Worm (Caenorhabditis elegans) whole organism, young adult: Measurements from ENCODE around the gene F10E7.1.

ENCODE experiments used
- B0336.3 ChIP-seq: fragments of 200-800 bp; sonication (Bioruptor generic); IDR thresholded peaks from 2 replicates; pipeline ENCODE4 v1.3.6; 2022; ENCODE audit warnings: missing genetic modification characterization, missing compliant biosample characterization
- D2030.7 ChIP-seq: fragments of 200-800 bp; sonication (Bioruptor generic); IDR thresholded peaks from 2 replicates; pipeline ENCODE4 v1.3.6; 2022; ENCODE audit warnings: missing genetic modification reagents, missing genetic modification characterization, missing compliant biosample characterization
- F33H1.4 ChIP-seq: fragments of 200-800 bp; sonication (Bioruptor generic); IDR thresholded peaks from 2 replicates; pipeline ENCODE4 v1.3.6; 2022; ENCODE audit warnings: missing genetic modification reagents, missing genetic modification characterization, missing compliant biosample characterization
- F37B4.10 ChIP-seq: fragments of 200-800 bp; sonication (Bioruptor generic); IDR thresholded peaks from 2 replicates; pipeline ENCODE4 v1.3.6; 2022; ENCODE audit warnings: missing genetic modification characterization, missing compliant biosample characterization
- F57A8.1 ChIP-seq: fragments of 200-800 bp; sonication (Bioruptor generic); optimal IDR thresholded peaks from 2 replicates; lab custom pipeline; 2018; ENCODE audit warnings: mild to moderate bottlenecking, missing genetic modification characterization, moderate library complexity, missing compliant biosample characterization
- F57C9.4 ChIP-seq: sonication (generic microtip); optimal IDR thresholded peaks from 2 replicates; lab custom pipeline; 2017; ENCODE audit warnings: mild to moderate bottlenecking, missing genetic modification characterization, missing compliant biosample characterization
- K11D2.4 ChIP-seq: fragments of 200-800 bp; sonication (Bioruptor generic); IDR thresholded peaks from 2 replicates; pipeline ENCODE4 v1.3.6; 2022; ENCODE audit warnings: missing genetic modification reagents, missing genetic modification characterization, missing compliant biosample characterization
- T26A5.8 ChIP-seq: sonication (generic microtip); optimal IDR thresholded peaks from 2 replicates; lab custom pipeline; 2016; ENCODE audit warnings: missing genetic modification characterization, missing compliant biosample characterization
- Y53G8AR.9 ChIP-seq: fragments of 200-800 bp; sonication (Bioruptor generic); conservative IDR thresholded peaks from 2 replicates; pipeline ENCODE4 v1.3.6; 2022; ENCODE audit warnings: missing genetic modification reagents, missing genetic modification characterization, missing compliant biosample characterization
- Y67H2A.10 ChIP-seq: fragments of 200-800 bp; sonication (Bioruptor generic); conservative IDR thresholded peaks from 2 replicates; pipeline ENCODE4 v1.3.6; 2022; ENCODE audit warnings: missing genetic modification reagents, missing genetic modification characterization, missing compliant biosample characterization
- akir-1 ChIP-seq: fragments of 200-800 bp; sonication (Bioruptor generic); optimal IDR thresholded peaks from 2 replicates; lab custom pipeline; 2018; ENCODE audit warnings: mild to moderate bottlenecking, missing genetic modification characterization, moderate library complexity, missing compliant biosample characterization
- aptf-2 ChIP-seq: fragments of 200-800 bp; sonication (Bioruptor generic); conservative IDR thresholded peaks from 2 replicates; pipeline ENCODE4 v1.3.6; 2022; ENCODE audit warnings: missing genetic modification reagents, missing genetic modification characterization, missing compliant biosample characterization
- aptf-3 ChIP-seq: fragments of 200-800 bp; sonication (Bioruptor generic); IDR thresholded peaks from 2 replicates; pipeline ENCODE4 v1.3.6; 2022; ENCODE audit warnings: missing genetic modification characterization, missing compliant biosample characterization
- atf-7 ChIP-seq: sonication (generic microtip); optimal IDR thresholded peaks from 2 replicates; lab custom pipeline; 2017; ENCODE audit warnings: mild to moderate bottlenecking, missing genetic modification characterization, missing compliant biosample characterization
- bed-1 ChIP-seq: fragments of 200-800 bp; sonication (Bioruptor generic); IDR thresholded peaks from 2 replicates; pipeline ENCODE4 v1.3.6; 2022; ENCODE audit warnings: missing genetic modification reagents, missing genetic modification characterization, missing compliant biosample characterization
- bed-2 ChIP-seq: fragments of 200-800 bp; sonication (Bioruptor generic); IDR thresholded peaks from 2 replicates; pipeline ENCODE4 v1.3.6; 2022; ENCODE audit warnings: missing genetic modification reagents, missing genetic modification characterization, missing compliant biosample characterization
- cebp-1 ChIP-seq, 2 experiments: fragments of 200-800 bp in 1 of 2; sonication (Bioruptor generic) in 1 of 2; sonication (generic microtip) in 1 of 2; IDR thresholded peaks in 1 of 2; optimal IDR thresholded peaks in 1 of 2; 2 replicates each; pipeline versions ENCODE4 v1.3.6 to Lab custom; 2017 to 2022; ENCODE audit warnings: missing compliant biosample characterization in 2 of 2, missing genetic modification characterization in 2 of 2, mild to moderate bottlenecking in 1 of 2, missing genetic modification reagents in 1 of 2, moderate library complexity in 1 of 2
- cebp-2 ChIP-seq: fragments of 200-800 bp; sonication (Bioruptor generic); IDR thresholded peaks from 2 replicates; pipeline ENCODE4 v1.3.6; 2022; ENCODE audit warnings: missing genetic modification characterization, missing compliant biosample characterization
- ceh-100 ChIP-seq: fragments of 200-800 bp; sonication (Bioruptor generic); IDR thresholded peaks from 2 replicates; pipeline ENCODE4 v1.3.6; 2022; ENCODE audit warnings: missing genetic modification reagents, missing genetic modification characterization, missing compliant biosample characterization
- ceh-79 ChIP-seq: sonication (generic microtip); optimal IDR thresholded peaks from 2 replicates; lab custom pipeline; 2017; ENCODE audit warnings: mild to moderate bottlenecking, missing genetic modification characterization, missing compliant biosample characterization
- ceh-91 ChIP-seq: fragments of 200-800 bp; sonication (Bioruptor generic); IDR thresholded peaks from 2 replicates; pipeline ENCODE4 v1.3.6; 2022; ENCODE audit warnings: missing genetic modification reagents, missing genetic modification characterization, missing compliant biosample characterization
- dox-1 ChIP-seq: fragments of 200-800 bp; sonication (Bioruptor generic); IDR thresholded peaks from 2 replicates; pipeline ENCODE4 v1.3.6; 2022; ENCODE audit warnings: missing genetic modification reagents, missing genetic modification characterization, missing compliant biosample characterization
- dpl-1 ChIP-seq: fragments of 150-350 bp; optimal IDR thresholded peaks from 2 replicates; lab custom pipeline; 2014; ENCODE audit warnings: missing biosample characterization, missing genetic modification reagents, missing genetic modification characterization
- efl-1 ChIP-seq: fragments of 150-350 bp; optimal IDR thresholded peaks from 2 replicates; lab custom pipeline; 2014; ENCODE audit warnings: missing biosample characterization, missing genetic modification reagents, missing genetic modification characterization
- egl-18 ChIP-seq: fragments of 200-800 bp; sonication (Bioruptor generic); IDR thresholded peaks from 2 replicates; pipeline ENCODE4 v1.3.6; 2022; ENCODE audit warnings: missing genetic modification reagents, missing genetic modification characterization, missing compliant biosample characterization
- egl-44 ChIP-seq: fragments of 200-800 bp; sonication (Bioruptor generic); IDR thresholded peaks from 2 replicates; pipeline ENCODE4 v1.3.6; 2022; ENCODE audit warnings: missing genetic modification reagents, missing genetic modification characterization, missing compliant biosample characterization
- ekl-4 ChIP-seq: fragments of 200-800 bp; sonication (Bioruptor generic); IDR thresholded peaks from 2 replicates; pipeline ENCODE4 v1.3.6; 2022; ENCODE audit warnings: missing genetic modification reagents, missing genetic modification characterization, missing compliant biosample characterization
- ets-4 ChIP-seq: fragments of 200-800 bp; sonication (Bioruptor generic); optimal IDR thresholded peaks from 2 replicates; lab custom pipeline; 2018; ENCODE audit warnings: mild to moderate bottlenecking, missing genetic modification characterization, missing compliant biosample characterization
- gei-17 ChIP-seq: fragments of 200-800 bp; sonication (Bioruptor generic); optimal IDR thresholded peaks from 2 replicates; lab custom pipeline; 2018; ENCODE audit warnings: mild to moderate bottlenecking, missing genetic modification characterization, missing compliant biosample characterization
- lin-40 ChIP-seq: sonication (generic microtip); optimal IDR thresholded peaks from 2 replicates; lab custom pipeline; 2016; ENCODE audit warnings: missing genetic modification characterization, mild to moderate bottlenecking, missing compliant biosample characterization, missing genotype, missing genetic modification reagents
- lin-54 ChIP-seq: fragments of 200-800 bp; sonication (Bioruptor generic); optimal IDR thresholded peaks from 2 replicates; lab custom pipeline; 2018; ENCODE audit warnings: mild to moderate bottlenecking, missing genetic modification characterization, missing compliant biosample characterization
- lir-1 ChIP-seq: fragments of 200-800 bp; sonication (Bioruptor generic); conservative IDR thresholded peaks from 2 replicates; pipeline ENCODE4 v1.3.6; 2022; ENCODE audit warnings: missing genetic modification reagents, missing genetic modification characterization, missing compliant biosample characterization
- madf-6 ChIP-seq: fragments of 200-800 bp; sonication (Bioruptor generic); IDR thresholded peaks from 2 replicates; pipeline ENCODE4 v1.3.6; 2022; ENCODE audit warnings: missing genetic modification reagents, missing genetic modification characterization, missing compliant biosample characterization
- mel-28 ChIP-seq: sonication (generic microtip); optimal IDR thresholded peaks from 2 replicates; lab custom pipeline; 2016; ENCODE audit warnings: borderline replicate concordance, mild to moderate bottlenecking, missing genetic modification characterization, missing compliant biosample characterization
- mes-4 ChIP-seq: sonication (generic microtip); optimal IDR thresholded peaks from 2 replicates; lab custom pipeline; 2016; ENCODE audit warnings: missing genotype, missing genetic modification characterization, missing compliant biosample characterization
- nfya-2 ChIP-seq: fragments of 200-800 bp; sonication (Bioruptor generic); IDR thresholded peaks from 2 replicates; pipeline ENCODE4 v1.3.6; 2022; ENCODE audit warnings: missing genetic modification reagents, missing genetic modification characterization, missing compliant biosample characterization
- nfyb-1 ChIP-seq: fragments of 200-800 bp; sonication (Bioruptor generic); IDR thresholded peaks from 2 replicates; pipeline ENCODE4 v1.3.6; 2022; ENCODE audit warnings: missing genetic modification reagents, missing genetic modification characterization, missing compliant biosample characterization
- nhr-179 ChIP-seq: sonication (generic microtip); optimal IDR thresholded peaks from 2 replicates; lab custom pipeline; 2016; ENCODE audit warnings: mild to moderate bottlenecking, missing genetic modification characterization, missing compliant biosample characterization
- snpc-3.4 ChIP-seq: sonication (generic microtip); optimal IDR thresholded peaks from 2 replicates; lab custom pipeline; 2017; ENCODE audit warnings: missing genetic modification characterization, mild to moderate bottlenecking, missing compliant biosample characterization, antibody characterized with exemption, moderate library complexity, missing genotype, missing genetic modification reagents
- snpc-4 ChIP-seq, 5 experiments: fragments of 150-350 bp in 1 of 5; sonication (generic microtip) in 4 of 5; optimal IDR thresholded peaks; 2 replicates each; lab custom pipeline; 2014 to 2018; ENCODE audit warnings: missing genetic modification characterization in 5 of 5, missing biosample characterization in 3 of 5, antibody characterized with exemption in 2 of 5, mild to moderate bottlenecking in 2 of 5, missing compliant biosample characterization in 2 of 5, missing genotype in 2 of 5, moderate library complexity in 2 of 5, missing genetic modification reagents in 1 of 5
- somi-1 ChIP-seq: fragments of 200-800 bp; sonication (Bioruptor generic); optimal IDR thresholded peaks from 2 replicates; lab custom pipeline; 2018; ENCODE audit warnings: mild to moderate bottlenecking, missing genetic modification characterization, missing compliant biosample characterization
- xnd-1 ChIP-seq: sonication (generic microtip); optimal IDR thresholded peaks from 2 replicates; lab custom pipeline; 2016; ENCODE audit warnings: missing genotype, missing genetic modification reagents, missing genetic modification characterization, missing compliant biosample characterization
- zim-3 ChIP-seq: sonication (generic microtip); optimal IDR thresholded peaks from 2 replicates; lab custom pipeline; 2017; ENCODE audit warnings: mild to moderate bottlenecking, missing genetic modification characterization, moderate library complexity, missing compliant biosample characterization
- ztf-18 ChIP-seq: sonication (generic microtip); optimal IDR thresholded peaks from 2 replicates; lab custom pipeline; 2016; ENCODE audit warnings: missing genotype, mild to moderate bottlenecking, missing genetic modification characterization, missing compliant biosample characterization
- ztf-22 ChIP-seq: fragments of 200-800 bp; sonication (Bioruptor generic); optimal IDR thresholded peaks from 2 replicates; lab custom pipeline; 2018; ENCODE audit warnings: mild to moderate bottlenecking, missing genetic modification characterization, moderate library complexity, missing compliant biosample characterization
- ztf-26 ChIP-seq: sonication (generic microtip); optimal IDR thresholded peaks from 2 replicates; lab custom pipeline; 2017; ENCODE audit warnings: missing genetic modification characterization, missing compliant biosample characterization
- ztf-28 ChIP-seq: fragments of 200-800 bp; sonication (Bioruptor generic); IDR thresholded peaks from 2 replicates; pipeline ENCODE4 v1.3.6; 2022; ENCODE audit warnings: missing genetic modification reagents, missing genetic modification characterization, missing compliant biosample characterization

Gene F10E7.1

ce11 chrII:7131871-7132693, 5.5 kb downstream of the F10E7.1 start, which contains the start of the genes T07F8.4 and gld-3:
TSS of gene T07F8.4 (minus strand) at chrII:7132032.
TSS of gene gld-3 (plus strand) at chrII:7132643.
- no peak for TF ChIP-seq B0336.3 (GFP tag; lab: Robert Waterston, UW)
- TF ChIP-seq lin-54 (GFP tag; lab: Kevin White, UChicago), result peak; percentile 71
- TF ChIP-seq atf-7, result no peak
- TF ChIP-seq lin-40, result no peak
- TF ChIP-seq lir-1 (GFP tag; lab: Robert Waterston, UW), result no peak
- no peak for TF ChIP-seq K11D2.4
- no peak for TF ChIP-seq mel-28 (tag; lab: Kevin White, UChicago)
- no peak for TF ChIP-seq F57A8.1 (GFP tag; lab: Kevin White, UChicago)
- TF ChIP-seq cebp-2 (GFP tag; lab: Robert Waterston, UW), result no peak
- TF ChIP-seq somi-1, result no peak
- TF ChIP-seq gei-17 (GFP tag; lab: Kevin White, UChicago), result no peak
- TF ChIP-seq aptf-2 (GFP tag; lab: Robert Waterston, UW), result no peak
- TF ChIP-seq mes-4, result no peak
- no peak for TF ChIP-seq nfyb-1 (GFP tag; lab: Robert Waterston, UW)
- TF ChIP-seq T26A5.8, result no peak
- TF ChIP-seq egl-44 (GFP tag; lab: Robert Waterston, UW), result no peak
- peak; percentile 85 for TF ChIP-seq xnd-1 (tag; lab: Kevin White, UChicago)
- no peak for TF ChIP-seq zim-3 (tag; lab: Kevin White, UChicago)
- no peak for TF ChIP-seq Y67H2A.10 (GFP tag; lab: Robert Waterston, UW)
- no peak for TF ChIP-seq ceh-79
- no peak for TF ChIP-seq bed-2 (GFP tag; lab: Robert Waterston, UW)
- peak; percentile 29 for TF ChIP-seq dpl-1 (GFP tag; lab: Kevin White, UChicago)
- no peak for TF ChIP-seq cebp-1 (GFP tag; IDR thresholded peaks at IDR 0.05; lab: Robert Waterston, UW)
- TF ChIP-seq cebp-1 (tag; optimal IDR thresholded peaks at IDR 0.05; lab: Kevin White, UChicago), result no peak
- TF ChIP-seq ceh-100 (GFP tag; lab: Robert Waterston, UW), result no peak
- TF ChIP-seq ets-4 (GFP tag; lab: Kevin White, UChicago), result no peak
- peak; percentile 82 for TF ChIP-seq efl-1 (GFP tag; lab: Kevin White, UChicago)
- peak; percentile 93 for TF ChIP-seq madf-6 (GFP tag; lab: Robert Waterston, UW)
- TF ChIP-seq dox-1 (GFP tag; lab: Robert Waterston, UW), result peak; percentile 69
- TF ChIP-seq F57C9.4 (tag; lab: Kevin White, UChicago), result no peak
- TF ChIP-seq egl-18 (GFP tag; lab: Robert Waterston, UW), result no peak
- no peak for TF ChIP-seq nhr-179
- TF ChIP-seq snpc-4 (GFP tag; optimal IDR thresholded peaks at IDR 0.05; lab: Kevin White, UChicago), result no peak
- peak in 2 of 4 experiments; percentile 15 to 32 for TF ChIP-seq snpc-4 (tag; optimal IDR thresholded peaks at IDR 0.05; lab: Kevin White, UChicago)
- TF ChIP-seq bed-1, result no peak
- TF ChIP-seq ceh-91 (GFP tag; lab: Robert Waterston, UW), result peak; percentile 80
- TF ChIP-seq aptf-3 (GFP tag; lab: Robert Waterston, UW), result no peak
- peak; percentile 87 for TF ChIP-seq F33H1.4 (GFP tag; lab: Robert Waterston, UW)
- TF ChIP-seq snpc-3.4 (tag; lab: Kevin White, UChicago), result peak; percentile 24
- TF ChIP-seq Y53G8AR.9 (GFP tag; lab: Robert Waterston, UW), result no peak
- no peak for TF ChIP-seq F37B4.10 (GFP tag; lab: Robert Waterston, UW)
- 0 out of 2 replicates have a peak, but pooled peaks have one; percentile 28 for TF ChIP-seq ekl-4 (GFP tag; lab: Robert Waterston, UW)
- peak; percentile 35 for TF ChIP-seq ztf-18 (tag; lab: Kevin White, UChicago)
- no peak for TF ChIP-seq nfya-2 (GFP tag; lab: Robert Waterston, UW)
- no peak for TF ChIP-seq ztf-22 (GFP tag; lab: Kevin White, UChicago)
- TF ChIP-seq ztf-28 (GFP tag; lab: Robert Waterston, UW), result 0 out of 2 replicates have a peak, but pooled peaks have one; percentile 4
- no peak for TF ChIP-seq akir-1 (GFP tag; lab: Kevin White, UChicago)
- TF ChIP-seq ztf-26 (tag; lab: Kevin White, UChicago), result no peak
- TF ChIP-seq D2030.7 (GFP tag; lab: Robert Waterston, UW), result peak; percentile 72
